In genomic region chr3L:17425132-17425713, dm6 we compare ENCODE assay signal across 1 fruit fly cellular context.
TF ChIP-seq lines count a peak whose summit lies in the region.

Gene Sec3 (minus strand): TSS chr3L:17425217.
Gene COX7B (plus strand): TSS chr3L:17425477.

TF ChIP-seq in whole organism, embryonic, 481 proteins besides CTCF, POLR2A, EP300 and RAD21 (continued from another document):
- TF ChIP-seq CG18599 (GFP tag; optimal IDR thresholded peaks at IDR 0.05; lab: Kevin White, UChicago) (peak; percentile 63), CG6791 (GFP tag; IDR thresholded peaks at IDR 0.05; lab: Robert Waterston, UW; ENCODE audit: partially characterized antibody) (peak; percentile 73; the same call in 2 of the 3 replicates), Atf6 (GFP tag; IDR thresholded peaks at IDR 0.05; lab: Robert Waterston, UW) (0 out of 2 replicates have a peak, but pooled peaks have one; percentile 29), CG32532 (GFP tag; IDR thresholded peaks at IDR 0.05; lab: Robert Waterston, UW) (peak; percentile 71), Hr3 (GFP tag; optimal IDR thresholded peaks at IDR 0.05; lab: Kevin White, UChicago) (peak; percentile 66), Hmr (GFP tag; optimal IDR thresholded peaks at IDR 0.05; lab: Kevin White, UChicago) (peak; percentile 57), Mes4 (GFP tag; optimal IDR thresholded peaks at IDR 0.05; lab: Kevin White, UChicago) (no peak), tio (GFP tag; optimal IDR thresholded peaks at IDR 0.05; lab: Kevin White, UChicago) (peak; percentile 18), sima (GFP tag; optimal IDR thresholded peaks at IDR 0.05; lab: Kevin White, UChicago) (no peak), HmgD (GFP tag; optimal IDR thresholded peaks at IDR 0.05; lab: Kevin White, UChicago) (peak; percentile 5), Vsx1 (GFP tag; optimal IDR thresholded peaks at IDR 0.05; lab: Kevin White, UChicago) (peak; percentile 39), CG10431 (GFP tag; optimal IDR thresholded peaks at IDR 0.05; lab: Kevin White, UChicago) (no peak), chinmo (GFP tag; IDR thresholded peaks at IDR 0.05; lab: Robert Waterston, UW; ENCODE audit: partially characterized antibody) (peak; percentile 76; the same call in 2 of the 4 replicates), Jarid2 (GFP tag; optimal IDR thresholded peaks at IDR 0.05; lab: Kevin White, UChicago) (no peak), pnt (GFP tag; optimal IDR thresholded peaks at IDR 0.05; lab: Kevin White, UChicago) (peak; percentile 28), bsh (GFP tag; optimal IDR thresholded peaks at IDR 0.05; lab: Kevin White, UChicago) (peak in 1 of 2 experiments; percentile 55), CG15696 (tag; optimal IDR thresholded peaks at IDR 0.05; lab: Kevin White, UChicago) (peak; percentile 76), ro (GFP tag; IDR thresholded peaks at IDR 0.05; lab: Robert Waterston, UW) (no peak), pho (GFP tag; optimal IDR thresholded peaks at IDR 0.05; lab: Kevin White, UChicago) (peak; percentile 55), dmrt99B (tag; optimal IDR thresholded peaks at IDR 0.05; lab: Kevin White, UChicago) (peak; percentile 53), Nf-YA (GFP tag; IDR thresholded peaks at IDR 0.05; lab: Robert Waterston, UW) (no peak), CG12769 (tag; optimal IDR thresholded peaks at IDR 0.05; lab: Kevin White, UChicago) (peak; percentile 84), CG15514 (GFP tag; optimal IDR thresholded peaks at IDR 0.05; lab: Kevin White, UChicago) (peak; percentile 70), CG3838 (GFP tag; optimal IDR thresholded peaks at IDR 0.05; lab: Kevin White, UChicago) (no peak), E2f2 (GFP tag; IDR thresholded peaks at IDR 0.05; lab: Robert Waterston, UW) (peak; percentile 32; the same call in 1 of the 2 replicates), caup (GFP tag; optimal IDR thresholded peaks at IDR 0.05; lab: Kevin White, UChicago; ENCODE audit: severe bottlenecking) (peak; percentile 53), CG10979 (tag; optimal IDR thresholded peaks at IDR 0.05; lab: Kevin White, UChicago) (peak; percentile 62), CG2875 (GFP tag; optimal IDR thresholded peaks at IDR 0.05; lab: Kevin White, UChicago) (no peak), Doc2 (GFP tag; IDR thresholded peaks at IDR 0.05; lab: Robert Waterston, UW) (no peak), CG8924 (tag; optimal IDR thresholded peaks at IDR 0.05; lab: Kevin White, UChicago) (peak; percentile 69), pan (optimal IDR thresholded peaks at IDR 0.05; lab: Kevin White, UChicago) (no peak), pan (GFP tag; optimal IDR thresholded peaks at IDR 0.05 in 1 of 2, IDR thresholded peaks at IDR 0.05 in 1 of 2) (peak in 1 of 2 experiments; percentile 61), Bteb2 (GFP tag; optimal IDR thresholded peaks at IDR 0.05; lab: Kevin White, UChicago) (peak; percentile 53), CG32767 (GFP tag; IDR thresholded peaks at IDR 0.05; lab: Robert Waterston, UW) (no peak), kay (GFP tag; optimal IDR thresholded peaks at IDR 0.05; lab: Kevin White, UChicago) (peak; percentile 51), CG31388 (GFP tag; optimal IDR thresholded peaks at IDR 0.05; lab: Kevin White, UChicago) (no peak), CG8089 (GFP tag; optimal IDR thresholded peaks at IDR 0.05; lab: Kevin White, UChicago) (no peak), crc (GFP tag; optimal IDR thresholded peaks at IDR 0.05; lab: Kevin White, UChicago) (no peak), CG33213 (GFP tag; optimal IDR thresholded peaks at IDR 0.05; lab: Kevin White, UChicago) (peak; percentile 36), repo (GFP tag; optimal IDR thresholded peaks at IDR 0.05; lab: Kevin White, UChicago) (no peak), CG5180 (GFP tag; optimal IDR thresholded peaks at IDR 0.05; lab: Kevin White, UChicago) (no peak), YL-1 (GFP tag; optimal IDR thresholded peaks at IDR 0.05; lab: Kevin White, UChicago) (peak; percentile 91), Blimp-1 (GFP tag; optimal IDR thresholded peaks at IDR 0.05; lab: Kevin White, UChicago) (peak; percentile 39), CG8281 (tag; optimal IDR thresholded peaks at IDR 0.05; lab: Kevin White, UChicago) (no peak), Oli (tag; optimal IDR thresholded peaks at IDR 0.05; lab: Kevin White, UChicago) (peak; percentile 44), Hr39 (optimal IDR thresholded peaks at IDR 0.05; lab: Kevin White, UChicago) (no peak), p53 (GFP tag; optimal IDR thresholded peaks at IDR 0.05; lab: Kevin White, UChicago) (no peak), CG15011 (GFP tag; optimal IDR thresholded peaks at IDR 0.05; lab: Kevin White, UChicago) (no peak), Dek (tag; optimal IDR thresholded peaks at IDR 0.05; lab: Kevin White, UChicago) (peak; percentile 38), Lim3 (GFP tag; IDR thresholded peaks at IDR 0.05; lab: Robert Waterston, UW) (no peak), fd3F (GFP tag; optimal IDR thresholded peaks at IDR 0.05; lab: Kevin White, UChicago) (peak; percentile 50), sr (GFP tag; IDR thresholded peaks at IDR 0.05; lab: Robert Waterston, UW) (peak; percentile 59; the same call in 1 of the 3 replicates), zen (tag; optimal IDR thresholded peaks at IDR 0.05; lab: Kevin White, UChicago) (peak; percentile 76), CG14965 (GFP tag; optimal IDR thresholded peaks at IDR 0.05; lab: Kevin White, UChicago; ENCODE audit: borderline replicate concordance) (no peak), NfI (GFP tag; optimal IDR thresholded peaks at IDR 0.05; lab: Kevin White, UChicago) (peak; percentile 61), CG33557 (GFP tag; optimal IDR thresholded peaks at IDR 0.05; lab: Kevin White, UChicago) (peak; percentile 60), dm (GFP tag; optimal IDR thresholded peaks at IDR 0.05; lab: Kevin White, UChicago) (peak; percentile 46), CG9437 (GFP tag; optimal IDR thresholded peaks at IDR 0.05; lab: Kevin White, UChicago) (peak; percentile 84), Chrac-16 (GFP tag; optimal IDR thresholded peaks at IDR 0.05; lab: Kevin White, UChicago) (peak; percentile 66), tll (GFP tag; optimal IDR thresholded peaks at IDR 0.05; lab: Kevin White, UChicago) (peak; percentile 35 to 65), HLH3B (GFP tag; IDR thresholded peaks at IDR 0.05; lab: Robert Waterston, UW) (peak; percentile 45; the same call in 1 of the 2 replicates), Hmx (GFP tag; optimal IDR thresholded peaks at IDR 0.05; lab: Kevin White, UChicago) (peak; percentile 47), CG10267 (tag; optimal IDR thresholded peaks at IDR 0.05; lab: Kevin White, UChicago) (peak; percentile 70), sim (GFP tag; IDR thresholded peaks at IDR 0.05; lab: Robert Waterston, UW) (no peak), NK7.1 (GFP tag; optimal IDR thresholded peaks at IDR 0.05; lab: Kevin White, UChicago) (no peak), unpg (GFP tag; optimal IDR thresholded peaks at IDR 0.05; lab: Kevin White, UChicago) (peak; percentile 63), Tbp (GFP tag; optimal IDR thresholded peaks at IDR 0.05; lab: Kevin White, UChicago) (no peak), stc (GFP tag; IDR thresholded peaks at IDR 0.05; lab: Robert Waterston, UW) (no peak), Ravus (GFP tag; IDR thresholded peaks at IDR 0.05; lab: Robert Waterston, UW) (no peak), unc-4 (GFP tag; IDR thresholded peaks at IDR 0.05; lab: Robert Waterston, UW; ENCODE audit: partially characterized antibody) (peak; percentile 95), CG7372 (GFP tag; IDR thresholded peaks at IDR 0.05; lab: Robert Waterston, UW) (peak; percentile 63; the same call in 1 of the 2 replicates), CG12104 (GFP tag; optimal IDR thresholded peaks at IDR 0.05; lab: Kevin White, UChicago) (peak; percentile 47), CG11723 (GFP tag; optimal IDR thresholded peaks at IDR 0.05; lab: Kevin White, UChicago) (peak; percentile 22), Sox102F (GFP tag; optimal IDR thresholded peaks at IDR 0.05; lab: Kevin White, UChicago) (peak; percentile 54), CG13894 (tag; optimal IDR thresholded peaks at IDR 0.05; lab: Kevin White, UChicago) (peak; percentile 65), CG7271 (tag; optimal IDR thresholded peaks at IDR 0.05; lab: Kevin White, UChicago) (no peak), BEAF-32 (GFP tag; optimal IDR thresholded peaks at IDR 0.05; lab: Kevin White, UChicago) (peak; percentile 97), Antp (GFP tag; optimal IDR thresholded peaks at IDR 0.05; lab: Kevin White, UChicago) (peak; percentile 30), NFAT (GFP tag; IDR thresholded peaks at IDR 0.05; lab: Robert Waterston, UW) (peak; percentile 71), CG18619 (GFP tag; optimal IDR thresholded peaks at IDR 0.05; lab: Kevin White, UChicago) (peak; percentile 46), dmrt11E (tag; optimal IDR thresholded peaks at IDR 0.05; lab: Kevin White, UChicago) (peak; percentile 63), ssp (GFP tag; IDR thresholded peaks at IDR 0.05; lab: Robert Waterston, UW) (peak; percentile 28; the same call in 1 of the 2 replicates), CG12219 (GFP tag; optimal IDR thresholded peaks at IDR 0.05; lab: Kevin White, UChicago) (peak; percentile 8), CG14667 (GFP tag; IDR thresholded peaks at IDR 0.05; lab: Robert Waterston, UW) (no peak), CG9609 (GFP tag; optimal IDR thresholded peaks at IDR 0.05; lab: Kevin White, UChicago) (peak; percentile 26), Med (GFP tag; lab: Kevin White, UChicago) (peak; percentile 93), Mrtf (GFP tag; IDR thresholded peaks at IDR 0.05; lab: Robert Waterston, UW) (0 out of 3 replicates have a peak, but pooled peaks have one; percentile 12), CG9932 (GFP tag; IDR thresholded peaks at IDR 0.05; lab: Robert Waterston, UW) (peak; percentile 86), CG1233 (GFP tag; optimal IDR thresholded peaks at IDR 0.05; lab: Kevin White, UChicago) (peak; percentile 38), nerfin-2 (GFP tag; IDR thresholded peaks at IDR 0.05; lab: Robert Waterston, UW; ENCODE audit: partially characterized antibody) (peak; percentile 79), mld (GFP tag; IDR thresholded peaks at IDR 0.05; lab: Robert Waterston, UW; ENCODE audit: partially characterized antibody) (peak; percentile 77; the same call in 2 of the 3 replicates), gfzf (GFP tag; optimal IDR thresholded peaks at IDR 0.05; lab: Kevin White, UChicago) (peak; percentile 82), CG11247 (GFP tag; IDR thresholded peaks at IDR 0.05; lab: Robert Waterston, UW) (no peak), Dip3 (GFP tag; optimal IDR thresholded peaks at IDR 0.05; lab: Kevin White, UChicago) (peak; percentile 43), CG7987 (GFP tag; optimal IDR thresholded peaks at IDR 0.05; lab: Kevin White, UChicago) (peak; percentile 29), vvl (GFP tag; IDR thresholded peaks at IDR 0.05; lab: Robert Waterston, UW) (peak; percentile 72), ci (GFP tag; IDR thresholded peaks at IDR 0.05; lab: Robert Waterston, UW) (0 out of 3 replicates have a peak, but pooled peaks have one; percentile 59), CHES-1-like (GFP tag; optimal IDR thresholded peaks at IDR 0.05; lab: Kevin White, UChicago) (peak; percentile 38), CG17359 (tag; optimal IDR thresholded peaks at IDR 0.05; lab: Kevin White, UChicago) (peak; percentile 57), run (tag; optimal IDR thresholded peaks at IDR 0.05; lab: Kevin White, UChicago) (peak; percentile 5), CG34376 (GFP tag; optimal IDR thresholded peaks at IDR 0.05; lab: Kevin White, UChicago) (peak; percentile 78), sqz (GFP tag; optimal IDR thresholded peaks at IDR 0.05; lab: Kevin White, UChicago) (no peak), Nf-YB (GFP tag; optimal IDR thresholded peaks at IDR 0.05; lab: Kevin White, UChicago) (peak; percentile 11), slou (GFP tag; optimal IDR thresholded peaks at IDR 0.05; lab: Kevin White, UChicago) (peak; percentile 37), sob (GFP tag; IDR thresholded peaks at IDR 0.05; lab: Robert Waterston, UW) (peak; percentile 71), Ptx1 (GFP tag; IDR thresholded peaks at IDR 0.05; lab: Robert Waterston, UW) (peak; percentile 56), lmd (GFP tag; IDR thresholded peaks at IDR 0.05; lab: Robert Waterston, UW) (peak; percentile 58; the same call in 1 of the 2 replicates), Lhr (GFP tag; optimal IDR thresholded peaks at IDR 0.05; lab: Kevin White, UChicago) (peak; percentile 71)
